Worm (Caenorhabditis elegans) whole organism, mixed stage, embryonic: ENCODE results near the gene rpi-2.
A peak's percentile ranks its signal among the peaks of the same experiment; 100 is the strongest.

Experiments
- M03D4.4 ChIP-seq: sonication (generic microtip); optimal IDR thresholded peaks from 2 replicates; lab custom pipeline; 2017; ENCODE audit warnings: mild to moderate bottlenecking, missing genetic modification characterization, missing compliant biosample characterization
- bed-3 ChIP-seq: fragments of 200-800 bp; sonication (Bioruptor generic); optimal IDR thresholded peaks from 3 replicates; lab custom pipeline; 2018; ENCODE audit warnings: mild to moderate bottlenecking, missing genetic modification characterization, moderate library complexity, missing compliant biosample characterization
- blmp-1 ChIP-seq: fragments of 150-350 bp; optimal IDR thresholded peaks from 2 replicates; lab custom pipeline; 2014; ENCODE audit warnings: missing biosample characterization, missing genetic modification characterization
- ceh-39 ChIP-seq: fragments of 150-350 bp; optimal IDR thresholded peaks from 2 replicates; lab custom pipeline; 2014; ENCODE audit warnings: missing biosample characterization, missing genetic modification characterization
- ceh-43 ChIP-seq: fragments of 200-800 bp; sonication (Bioruptor generic); optimal IDR thresholded peaks from 2 replicates; lab custom pipeline; 2018; ENCODE audit warnings: mild to moderate bottlenecking, missing genetic modification characterization, moderate library complexity, missing compliant biosample characterization
- ceh-83 ChIP-seq: fragments of 200-800 bp; sonication (Bioruptor generic); optimal IDR thresholded peaks from 2 replicates; lab custom pipeline; 2018; ENCODE audit warnings: mild to moderate bottlenecking, missing genetic modification characterization, missing compliant biosample characterization
- ces-1 ChIP-seq: fragments of 150-350 bp; optimal IDR thresholded peaks from 2 replicates; lab custom pipeline; 2014; ENCODE audit warnings: missing biosample characterization, missing genetic modification reagents, missing genetic modification characterization
- cnd-1 ChIP-seq: fragments of 200-800 bp; sonication (Bioruptor generic); optimal IDR thresholded peaks from 2 replicates; lab custom pipeline; 2018; ENCODE audit warnings: mild to moderate bottlenecking, missing genetic modification characterization, missing compliant biosample characterization
- drap-1 ChIP-seq: fragments of 200-800 bp; sonication (Bioruptor generic); optimal IDR thresholded peaks from 3 replicates; lab custom pipeline; 2018; ENCODE audit warnings: mild to moderate bottlenecking, missing genetic modification characterization, missing compliant biosample characterization
- elt-1 ChIP-seq: sonication (generic microtip); optimal IDR thresholded peaks from 2 replicates; lab custom pipeline; 2017; ENCODE audit warnings: missing genetic modification characterization, mild to moderate bottlenecking, missing compliant biosample characterization, antibody characterized with exemption, moderate library complexity, borderline replicate concordance; ENCODE audit not compliant: insufficient read depth
- elt-3 ChIP-seq: fragments of 150-350 bp; optimal IDR thresholded peaks from 2 replicates; lab custom pipeline; 2014; ENCODE audit warnings: missing biosample characterization, missing genetic modification characterization
- flh-1 ChIP-seq: fragments of 200-800 bp; sonication (Bioruptor generic); optimal IDR thresholded peaks from 2 replicates; lab custom pipeline; 2018; ENCODE audit warnings: mild to moderate bottlenecking, missing genetic modification characterization, moderate library complexity, missing compliant biosample characterization
- ham-2 ChIP-seq: fragments of 200-800 bp; sonication (Bioruptor generic); optimal IDR thresholded peaks from 2 replicates; lab custom pipeline; 2018; ENCODE audit warnings: mild to moderate bottlenecking, missing genetic modification characterization, missing compliant biosample characterization
- hlh-1 ChIP-seq: fragments of 150-350 bp; optimal IDR thresholded peaks from 2 replicates; lab custom pipeline; 2014; ENCODE audit warnings: missing biosample characterization, missing genetic modification reagents, missing genetic modification characterization
- lin-13 ChIP-seq: fragments of 150-350 bp; optimal IDR thresholded peaks from 2 replicates; lab custom pipeline; 2014; ENCODE audit warnings: missing biosample characterization, missing genetic modification characterization
- lin-32 ChIP-seq: fragments of 200-800 bp; sonication (Bioruptor generic); optimal IDR thresholded peaks from 2 replicates; lab custom pipeline; 2018; ENCODE audit warnings: mild to moderate bottlenecking, missing genetic modification characterization, missing compliant biosample characterization
- lsy-2 ChIP-seq: fragments of 150-350 bp; optimal IDR thresholded peaks from 2 replicates; lab custom pipeline; 2014; ENCODE audit warnings: missing biosample characterization, missing genetic modification characterization
- mab-5 ChIP-seq: fragments of 150-350 bp; optimal IDR thresholded peaks from 2 replicates; lab custom pipeline; 2014; ENCODE audit warnings: missing biosample characterization, missing genetic modification characterization
- mep-1 ChIP-seq: fragments of 150-350 bp; optimal IDR thresholded peaks from 2 replicates; lab custom pipeline; 2017; ENCODE audit warnings: missing biosample characterization, missing genetic modification reagents, missing genetic modification characterization, inconsistent platforms
- mls-2 ChIP-seq: sonication (generic microtip); optimal IDR thresholded peaks from 2 replicates; lab custom pipeline; 2016; ENCODE audit warnings: mild to moderate bottlenecking, missing genetic modification characterization, moderate library complexity, missing compliant biosample characterization
- nhr-12 ChIP-seq: fragments of 150-350 bp; optimal IDR thresholded peaks from 2 replicates; lab custom pipeline; 2014; ENCODE audit warnings: missing biosample characterization, missing genetic modification characterization
- nhr-2 ChIP-seq: fragments of 150-350 bp; optimal IDR thresholded peaks from 2 replicates; lab custom pipeline; 2014; ENCODE audit warnings: missing biosample characterization, missing genetic modification characterization
- nhr-237 ChIP-seq: fragments of 150-350 bp; optimal IDR thresholded peaks from 2 replicates; lab custom pipeline; 2014; ENCODE audit warnings: missing biosample characterization, missing genetic modification characterization
- nhr-28 ChIP-seq: fragments of 150-350 bp; optimal IDR thresholded peaks from 2 replicates; lab custom pipeline; 2014; ENCODE audit warnings: missing biosample characterization, missing genetic modification characterization
- nhr-76 ChIP-seq: sonication (generic microtip); optimal IDR thresholded peaks from 2 replicates; lab custom pipeline; 2017; ENCODE audit warnings: missing biosample characterization, missing genetic modification characterization
- pha-4 ChIP-seq: fragments of 150-350 bp; optimal IDR thresholded peaks from 2 replicates; lab custom pipeline; 2018; ENCODE audit warnings: missing biosample characterization, missing genetic modification reagents, missing genetic modification characterization
- sem-2 ChIP-seq: fragments of 200-800 bp; sonication (Bioruptor generic); optimal IDR thresholded peaks from 2 replicates; lab custom pipeline; 2018; ENCODE audit warnings: mild to moderate bottlenecking, missing genetic modification characterization, missing compliant biosample characterization
- snpc-4 ChIP-seq: fragments of 150-350 bp; optimal IDR thresholded peaks from 2 replicates; lab custom pipeline; 2014; ENCODE audit warnings: missing biosample characterization, missing genetic modification characterization
- sptf-1 ChIP-seq: sonication (generic microtip); optimal IDR thresholded peaks from 2 replicates; lab custom pipeline; 2017; ENCODE audit warnings: mild to moderate bottlenecking, missing genetic modification characterization, moderate library complexity, missing compliant biosample characterization
- tbx-8 ChIP-seq: fragments of 200-800 bp; sonication (Bioruptor generic); optimal IDR thresholded peaks from 2 replicates; lab custom pipeline; 2018; ENCODE audit warnings: mild to moderate bottlenecking, missing genetic modification characterization, moderate library complexity, missing compliant biosample characterization
- unc-120 ChIP-seq: sonication (generic microtip); optimal IDR thresholded peaks from 2 replicates; lab custom pipeline; 2017; ENCODE audit warnings: missing genetic modification characterization, missing compliant biosample characterization; ENCODE audit not compliant: poor library complexity, severe bottlenecking
- unc-39 ChIP-seq: fragments of 150-350 bp; optimal IDR thresholded peaks from 2 replicates; lab custom pipeline; 2014; ENCODE audit warnings: missing biosample characterization, missing genetic modification characterization
- unc-62 ChIP-seq: fragments of 150-350 bp; optimal IDR thresholded peaks from 2 replicates; lab custom pipeline; 2014; ENCODE audit warnings: missing biosample characterization, missing genetic modification reagents, missing genetic modification characterization
- zip-8 ChIP-seq: fragments of 150-350 bp; optimal IDR thresholded peaks from 2 replicates; lab custom pipeline; 2014; ENCODE audit warnings: missing biosample characterization, missing genetic modification characterization
- ztf-11 ChIP-seq: fragments of 150-350 bp; optimal IDR thresholded peaks from 2 replicates; lab custom pipeline; 2014; ENCODE audit warnings: missing biosample characterization, missing genetic modification characterization

The rpi-2 gene

ce11 chrIV:1708426-1708826 lies 2.6 kb upstream of the rpi-2 start:
- TF ChIP-seq snpc-4 (no peak), drap-1 (no peak), ceh-43 (GFP tag; lab: Kevin White, UChicago) (no peak)

- TF ChIP-seq M03D4.4 (tag; lab: Kevin White, UChicago): no peak
Measured at ce11 chrIV:1709002-1709401, 2.1 kb upstream of the rpi-2 start.

- TF ChIP-seq nhr-28: no peak
- no peak for TF ChIP-seq blmp-1 (tag; lab: Kevin White, UChicago)
- TF ChIP-seq zip-8 (tag; lab: Kevin White, UChicago): no peak
- TF ChIP-seq hlh-1: no peak
- TF ChIP-seq snpc-4: no peak
- TF ChIP-seq nhr-12 (tag; lab: Kevin White, UChicago): no peak
- TF ChIP-seq nhr-2 (tag; lab: Kevin White, UChicago): no peak
- TF ChIP-seq elt-1 (tag; lab: Kevin White, UChicago): no peak
- no peak for TF ChIP-seq unc-120 (tag; lab: Kevin White, UChicago)
- TF ChIP-seq ceh-43 (GFP tag; lab: Kevin White, UChicago): no peak
- no peak for TF ChIP-seq tbx-8 (GFP tag; lab: Kevin White, UChicago)
- TF ChIP-seq unc-62: no peak
- peak; percentile 30 for TF ChIP-seq nhr-237 (tag; lab: Kevin White, UChicago)
- no peak for TF ChIP-seq bed-3 (GFP tag; lab: Kevin White, UChicago)
- TF ChIP-seq sem-2: no peak
- peak; percentile 49 for TF ChIP-seq ceh-39 (tag; lab: Kevin White, UChicago)
- no peak for TF ChIP-seq ceh-83 (GFP tag; lab: Kevin White, UChicago)
- no peak for TF ChIP-seq unc-39 (tag; lab: Kevin White, UChicago)
- no peak for TF ChIP-seq ham-2 (GFP tag; lab: Kevin White, UChicago)
- TF ChIP-seq elt-3 (tag; lab: Kevin White, UChicago): no peak
- peak; percentile 72 for TF ChIP-seq lsy-2
- no peak for TF ChIP-seq drap-1
- no peak for TF ChIP-seq sptf-1 (tag; lab: Kevin White, UChicago)
- TF ChIP-seq ztf-11 (tag; lab: Kevin White, UChicago): no peak
- TF ChIP-seq mep-1 (tag; lab: Kevin White, UChicago): peak; percentile 55
- no peak for TF ChIP-seq cnd-1 (tag; lab: Kevin White, UChicago)
- peak; percentile 22 for TF ChIP-seq ces-1
- TF ChIP-seq mab-5 (tag; lab: Kevin White, UChicago): no peak
- TF ChIP-seq pha-4 (tag; lab: Kevin White, UChicago): peak; percentile 64
- no peak for TF ChIP-seq mls-2
- no peak for TF ChIP-seq lin-32 (GFP tag; lab: Kevin White, UChicago)
- no peak for TF ChIP-seq M03D4.4 (tag; lab: Kevin White, UChicago)
- no peak for TF ChIP-seq nhr-76 (tag; lab: Kevin White, UChicago)
- no peak for TF ChIP-seq flh-1 (GFP tag; lab: Kevin White, UChicago)
- TF ChIP-seq lin-13 (tag; lab: Kevin White, UChicago): peak; percentile 88
- TF ChIP-seq, all 35 proteins: peak for 7
Measured at ce11 chrIV:1709695-1710315, 1.3 kb upstream of the rpi-2 start, which contains the start of the genes pbs-1 and K08D12.3. TSS of gene pbs-1 (minus strand) at chrIV:1709745. TSS of gene K08D12.3 (plus strand) at chrIV:1710265.

- TF ChIP-seq nhr-28 (no peak), ceh-83 (GFP tag; lab: Kevin White, UChicago) (no peak), snpc-4 (no peak), lin-13 (tag; lab: Kevin White, UChicago) (no peak), elt-1 (tag; lab: Kevin White, UChicago) (no peak), tbx-8 (GFP tag; lab: Kevin White, UChicago) (no peak), sem-2 (no peak), unc-120 (tag; lab: Kevin White, UChicago) (no peak), mep-1 (tag; lab: Kevin White, UChicago) (no peak), ham-2 (GFP tag; lab: Kevin White, UChicago) (no peak), zip-8 (tag; lab: Kevin White, UChicago) (no peak), sptf-1 (tag; lab: Kevin White, UChicago) (no peak), ces-1 (no peak), nhr-76 (tag; lab: Kevin White, UChicago) (no peak), drap-1 (no peak)
Measured at ce11 chrIV:1710535-1710934, 527 bp upstream of the rpi-2 start.
